Worm (Caenorhabditis elegans): ENCODE results near the gene srx-134.

Gene srx-134

DNA sequence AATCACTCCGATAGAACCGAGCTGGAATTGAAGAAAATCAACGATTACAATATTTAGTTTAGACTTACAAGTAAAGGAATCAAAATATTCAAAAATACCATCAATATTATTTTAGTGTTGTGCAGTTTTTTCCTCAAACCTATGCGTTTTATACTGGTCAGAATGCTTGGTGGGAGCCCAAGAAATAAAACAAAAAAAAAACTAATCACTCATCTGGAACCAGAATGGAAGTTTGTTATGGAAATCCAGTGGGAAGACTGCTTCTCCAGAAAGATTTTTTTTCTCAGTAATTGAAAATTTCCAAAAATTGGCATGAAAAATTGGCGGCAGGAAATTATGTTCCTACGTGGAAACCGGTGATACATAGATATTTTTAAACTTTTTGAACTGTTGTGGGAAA, at the start of gene srx-134:
srx-134 (minus strand) TSS at position 101 of the 400 bp plus-strand sequence.
- TF ChIP-seq unc-120 (tag; optimal IDR thresholded peaks at IDR 0.05; ENCODE audit: poor library complexity, severe bottlenecking), result no peak
- no peak for TF ChIP-seq nhr-76 (tag; optimal IDR thresholded peaks at IDR 0.05)
- no peak for TF ChIP-seq ces-1 (GFP tag; optimal IDR thresholded peaks at IDR 0.05)
- TF ChIP-seq hlh-1 (tag; optimal IDR thresholded peaks at IDR 0.05), result no peak
- TF ChIP-seq nhr-12 (tag; optimal IDR thresholded peaks at IDR 0.05), result no peak
- no peak for TF ChIP-seq mep-1 (tag; optimal IDR thresholded peaks at IDR 0.05)
- TF ChIP-seq blmp-1 (tag; optimal IDR thresholded peaks at IDR 0.05), result no peak
- TF ChIP-seq mab-5 (tag; optimal IDR thresholded peaks at IDR 0.05), result no peak
- no peak for TF ChIP-seq bed-3 (GFP tag; optimal IDR thresholded peaks at IDR 0.05)
- no peak for TF ChIP-seq ceh-43 (GFP tag; optimal IDR thresholded peaks at IDR 0.05)
- no peak for TF ChIP-seq lin-32 (GFP tag; optimal IDR thresholded peaks at IDR 0.05)
- no peak for TF ChIP-seq elt-3 (tag; optimal IDR thresholded peaks at IDR 0.05)

DNA sequence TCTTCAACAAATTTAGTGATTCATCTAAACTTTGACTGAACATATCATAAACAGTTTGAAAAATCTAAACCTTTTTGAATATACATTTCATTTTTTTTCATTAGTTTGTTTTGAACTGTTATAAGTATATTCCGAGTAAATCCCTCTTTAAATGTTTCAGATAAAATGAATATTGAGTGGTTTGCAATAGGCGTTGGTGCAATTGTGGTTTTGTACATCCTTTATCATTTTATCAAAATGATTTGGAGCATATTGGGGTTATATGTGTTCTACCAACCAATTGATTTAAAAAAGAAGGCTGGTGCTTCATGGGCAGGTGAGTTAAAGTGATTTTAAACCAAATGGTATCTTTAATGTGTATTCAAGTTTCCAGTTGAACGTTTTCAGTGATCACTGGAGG, 48.2 kb upstream of the srx-134 start, which contains the start of gene stdh-3:
stdh-3 (plus strand) TSS at position 166 of the 400 bp plus-strand sequence.
- no peak for TF ChIP-seq unc-39 (tag; optimal IDR thresholded peaks at IDR 0.05)
- TF ChIP-seq elt-3 (tag; optimal IDR thresholded peaks at IDR 0.05), result no peak
- no peak for TF ChIP-seq drap-1 (GFP tag; optimal IDR thresholded peaks at IDR 0.05)
- TF ChIP-seq ceh-39 (tag; optimal IDR thresholded peaks at IDR 0.05), result no peak
- no peak for TF ChIP-seq nhr-237 (tag; optimal IDR thresholded peaks at IDR 0.05)
- no peak for TF ChIP-seq unc-62 (GFP tag; optimal IDR thresholded peaks at IDR 0.05)
- no peak for TF ChIP-seq ces-1 (GFP tag; optimal IDR thresholded peaks at IDR 0.05)
- no peak for TF ChIP-seq ham-2 (GFP tag; optimal IDR thresholded peaks at IDR 0.05)
- no peak for TF ChIP-seq snpc-4 (tag; optimal IDR thresholded peaks at IDR 0.05)
- no peak for TF ChIP-seq bed-3 (GFP tag; optimal IDR thresholded peaks at IDR 0.05)
- no peak for TF ChIP-seq lin-32 (GFP tag; optimal IDR thresholded peaks at IDR 0.05)

ce11 chrV:13902495-13902894, 46.2 kb upstream of the srx-134 start, which contains the start of gene C06B3.1:
C06B3.1 (plus strand) TSS chrV:13902795.
- no peak for TF ChIP-seq bed-3 (GFP tag; optimal IDR thresholded peaks at IDR 0.05)
- TF ChIP-seq blmp-1 (tag; optimal IDR thresholded peaks at IDR 0.05), result no peak

ce11 chrV:13899213-13899612, 42.9 kb upstream of the srx-134 start, which contains the start of gene oac-3:
oac-3 (plus strand) TSS chrV:13899513.
- TF ChIP-seq elt-3 (tag; optimal IDR thresholded peaks at IDR 0.05), result no peak
- no peak for TF ChIP-seq M03D4.4 (tag; optimal IDR thresholded peaks at IDR 0.05)
- no peak for TF ChIP-seq nhr-12 (tag; optimal IDR thresholded peaks at IDR 0.05)
- no peak for TF ChIP-seq unc-120 (tag; optimal IDR thresholded peaks at IDR 0.05; ENCODE audit: poor library complexity, severe bottlenecking)
- no peak for TF ChIP-seq nhr-2 (tag; optimal IDR thresholded peaks at IDR 0.05)
- TF ChIP-seq sptf-1 (tag; optimal IDR thresholded peaks at IDR 0.05), result no peak

DNA sequence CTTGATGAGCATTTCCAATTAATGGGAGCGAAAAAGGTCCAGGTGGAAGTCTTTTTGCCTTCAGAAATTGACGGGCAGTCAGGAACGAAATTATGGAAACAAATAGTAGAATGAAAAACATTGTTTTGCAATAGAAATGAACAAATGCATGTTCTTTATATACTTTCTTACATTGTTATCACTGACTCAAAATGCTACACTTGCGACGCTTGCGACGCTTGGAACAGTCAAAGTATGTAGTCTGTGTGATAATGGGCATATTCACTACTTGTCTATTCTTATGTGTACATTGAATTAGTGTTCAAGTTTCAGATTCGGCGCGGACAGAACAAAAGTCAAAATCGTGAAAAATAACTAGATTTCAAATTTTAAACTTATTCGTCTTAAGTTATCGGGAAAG, 42.1 kb upstream of the srx-134 start, which contains the start of gene cyp-35C1:
cyp-35C1 (minus strand) TSS at position 132 of the 400 bp plus-strand sequence.
- TF ChIP-seq nhr-76 (tag; optimal IDR thresholded peaks at IDR 0.05), result no peak
- no peak for TF ChIP-seq unc-39 (tag; optimal IDR thresholded peaks at IDR 0.05)
- no peak for TF ChIP-seq cnd-1 (tag; optimal IDR thresholded peaks at IDR 0.05)
- TF ChIP-seq ham-2 (GFP tag; optimal IDR thresholded peaks at IDR 0.05), result no peak
- TF ChIP-seq bed-3 (GFP tag; optimal IDR thresholded peaks at IDR 0.05), result no peak
- TF ChIP-seq nhr-2 (tag; optimal IDR thresholded peaks at IDR 0.05), result no peak
- no peak for TF ChIP-seq pha-4 (tag; optimal IDR thresholded peaks at IDR 0.05)
- TF ChIP-seq mab-5 (tag; optimal IDR thresholded peaks at IDR 0.05), result no peak
- no peak for TF ChIP-seq lsy-2 (tag; optimal IDR thresholded peaks at IDR 0.05)
- TF ChIP-seq unc-120 (tag; optimal IDR thresholded peaks at IDR 0.05; ENCODE audit: poor library complexity, severe bottlenecking), result no peak
- TF ChIP-seq mls-2 (tag; optimal IDR thresholded peaks at IDR 0.05), result no peak
- TF ChIP-seq blmp-1 (tag; optimal IDR thresholded peaks at IDR 0.05), result no peak
- TF ChIP-seq lin-32 (GFP tag; optimal IDR thresholded peaks at IDR 0.05), result no peak
- no peak for TF ChIP-seq elt-3 (tag; optimal IDR thresholded peaks at IDR 0.05)

DNA sequence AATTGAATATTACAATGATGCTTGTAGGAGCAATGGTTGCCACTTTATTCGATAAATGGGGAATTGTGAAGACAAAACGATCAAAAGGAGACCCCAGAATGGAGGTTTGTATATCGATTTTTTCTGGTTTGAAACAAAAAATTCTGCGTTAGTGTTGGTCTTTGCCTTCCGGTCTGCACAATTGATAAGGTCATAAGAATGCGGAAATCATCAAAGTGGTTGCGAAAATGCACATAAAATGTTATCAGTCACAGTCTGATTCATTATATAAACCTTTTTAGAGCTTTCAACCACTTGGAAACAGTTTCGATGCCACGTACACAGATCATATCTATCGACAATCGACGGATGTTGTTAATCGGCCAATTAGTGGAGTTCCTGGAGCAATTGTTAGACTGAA, 37.3 kb upstream of the srx-134 start:
- TF ChIP-seq unc-39 (tag; optimal IDR thresholded peaks at IDR 0.05), result no peak
- TF ChIP-seq elt-1 (tag; optimal IDR thresholded peaks at IDR 0.05; ENCODE audit: borderline replicate concordance, insufficient read depth), result no peak
- no peak for TF ChIP-seq sem-2 (GFP tag; optimal IDR thresholded peaks at IDR 0.05)
- no peak for TF ChIP-seq unc-62 (GFP tag; optimal IDR thresholded peaks at IDR 0.05)
- TF ChIP-seq nhr-237 (tag; optimal IDR thresholded peaks at IDR 0.05), result no peak
- no peak for TF ChIP-seq bed-3 (GFP tag; optimal IDR thresholded peaks at IDR 0.05)
- no peak for TF ChIP-seq lin-32 (GFP tag; optimal IDR thresholded peaks at IDR 0.05)

Measured in whole organism, mixed stage, embryonic.